Worm (Caenorhabditis elegans) whole organism, dauer: ENCODE measurements around the gene str-200.
"Not testable (repeated sequence)": the region's sequence is repeated elsewhere in the genome, so short reads cannot be mapped to it uniquely, and the experiment has no call there.

Experiments
- unc-62 ChIP-seq: sonication (generic microtip); optimal IDR thresholded peaks from 2 replicates; lab custom pipeline; 2017; ENCODE audit warnings: missing biosample characterization, missing genetic modification reagents, missing genetic modification characterization

str-200 gene

ce11 chrV:17458069-17458468 lies at the start of gene str-200:
TSS of gene str-200 (minus strand) at chrV:17458169.
- no peak for TF ChIP-seq unc-62 (GFP tag; lab: Kevin White, UChicago)

DNA sequence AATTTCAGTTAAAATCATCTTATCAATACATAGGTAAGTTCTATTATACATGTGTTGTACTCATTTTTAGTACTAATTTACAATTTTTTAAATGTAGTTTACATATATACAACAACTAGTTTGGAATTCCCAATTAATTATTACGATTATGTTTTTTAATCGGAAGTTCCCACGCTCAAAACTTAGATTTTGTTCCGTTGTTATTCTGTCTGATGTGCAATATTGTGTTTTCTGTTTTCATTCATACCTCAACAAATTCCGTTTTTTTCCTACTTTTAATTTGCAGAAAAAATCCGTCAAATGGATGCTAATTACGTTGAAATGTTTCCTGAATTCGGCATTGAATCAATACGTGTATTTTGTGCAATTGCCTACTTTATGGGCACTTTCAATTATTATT lies 48.3 kb upstream of the str-200 start, which contains the start of gene srw-31:
Gene srw-31 (plus strand): TSS at position 301 of the 400 bp plus-strand sequence.
- TF ChIP-seq unc-62 (GFP tag; lab: Kevin White, UChicago): no peak

- TF ChIP-seq unc-62 (GFP tag; lab: Kevin White, UChicago): no peak
Measured at ce11 chrV:17500055-17500454, 42.1 kb upstream of the str-200 start.

DNA sequence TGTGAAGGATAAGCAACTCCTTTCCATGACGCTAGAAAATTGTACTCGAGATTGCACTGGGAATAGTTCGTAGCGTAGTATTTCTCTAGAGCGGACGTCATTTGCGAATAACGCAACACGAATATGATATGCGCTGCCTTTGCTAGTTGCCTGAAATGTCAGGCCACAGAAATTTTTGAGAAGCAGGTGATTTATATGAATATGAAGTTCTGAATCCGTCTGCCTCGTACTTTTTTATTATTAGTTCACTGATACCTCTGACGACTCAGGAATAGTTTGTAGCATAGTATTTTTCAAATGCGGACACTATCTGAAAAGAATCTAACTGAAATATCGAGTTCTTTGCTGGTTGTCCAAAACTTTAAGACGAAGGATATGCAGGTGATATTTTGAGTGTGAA lies 38.1 kb upstream of the str-200 start, which contains the start of gene srh-118:
Gene srh-118 (minus strand): TSS at position 101 of the 400 bp plus-strand sequence.
- TF ChIP-seq unc-62 (GFP tag; lab: Kevin White, UChicago): no peak

DNA sequence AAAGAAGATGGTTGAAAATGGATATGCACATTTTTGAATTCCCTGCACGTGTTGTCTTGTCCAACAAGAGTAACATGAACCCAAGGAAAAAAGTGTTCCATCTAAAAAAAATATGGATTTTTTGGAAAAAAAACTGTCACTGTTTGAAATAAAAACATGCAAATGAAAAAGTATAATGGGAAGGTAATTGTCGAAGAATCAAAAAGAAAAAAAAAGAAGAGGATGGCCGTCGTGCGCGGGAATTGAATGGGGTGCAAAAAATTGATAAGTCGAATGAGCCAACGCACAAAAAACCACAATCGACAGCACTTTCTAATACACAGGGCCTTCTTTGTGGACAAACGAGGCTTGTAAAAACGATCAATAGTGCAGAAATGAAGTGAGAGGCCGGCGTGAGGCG lies 35.8 kb upstream of the str-200 start, which contains the start of gene fbxa-102:
Gene fbxa-102 (minus strand): TSS at position 101 of the 400 bp plus-strand sequence.
- no peak for TF ChIP-seq unc-62 (GFP tag; lab: Kevin White, UChicago)

ce11 chrV:17486034-17486433 lies 28.1 kb upstream of the str-200 start, which contains the start of gene scl-24:
TSS of gene scl-24 (plus strand) at chrV:17486334.
- no peak for TF ChIP-seq unc-62 (GFP tag; lab: Kevin White, UChicago)

DNA sequence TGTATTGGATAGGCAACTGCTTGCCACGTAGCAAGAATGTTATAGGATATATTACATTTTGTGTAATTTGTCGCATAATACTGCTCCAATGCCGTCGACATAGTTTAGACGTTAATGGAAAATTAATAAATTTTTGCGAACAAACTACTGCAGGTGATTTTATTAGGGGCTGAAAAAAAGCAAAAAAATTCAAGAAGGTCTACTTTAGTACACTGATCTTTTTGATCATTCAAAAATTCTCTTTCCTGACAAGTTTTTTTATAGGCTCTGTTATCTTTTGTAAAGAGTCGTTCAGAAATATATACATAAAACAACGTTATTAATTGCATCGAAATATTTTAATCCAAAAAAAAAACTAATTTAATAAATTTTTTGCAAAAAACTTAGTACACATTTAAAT lies 27.1 kb upstream of the str-200 start, which contains the start of gene srh-111:
Gene srh-111 (minus strand): TSS at position 101 of the 400 bp plus-strand sequence.
- TF ChIP-seq unc-62 (GFP tag; lab: Kevin White, UChicago): no peak

DNA sequence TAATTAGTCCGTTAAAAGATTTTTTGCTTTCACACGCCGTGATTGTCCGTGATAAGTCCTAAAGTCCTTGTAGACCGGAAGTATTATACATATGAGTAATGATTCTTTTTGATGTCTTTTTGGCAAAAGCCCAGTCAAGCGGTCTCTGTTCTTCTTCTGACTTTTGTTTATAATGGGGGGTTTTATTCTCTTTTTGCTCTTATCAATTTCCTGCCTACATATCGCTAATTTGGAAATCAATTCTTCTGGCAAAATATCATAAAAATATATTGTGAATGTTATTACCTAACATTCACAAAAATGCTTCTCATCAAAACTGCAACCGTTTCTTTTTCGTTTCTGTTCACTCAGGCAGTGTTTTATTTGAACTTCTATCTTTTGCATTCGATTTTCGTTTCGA lies 18.5 kb upstream of the str-200 start, which contains the start of gene srbc-61:
Gene srbc-61 (plus strand): TSS at position 301 of the 400 bp plus-strand sequence.
- no peak for TF ChIP-seq unc-62 (GFP tag; lab: Kevin White, UChicago)

DNA sequence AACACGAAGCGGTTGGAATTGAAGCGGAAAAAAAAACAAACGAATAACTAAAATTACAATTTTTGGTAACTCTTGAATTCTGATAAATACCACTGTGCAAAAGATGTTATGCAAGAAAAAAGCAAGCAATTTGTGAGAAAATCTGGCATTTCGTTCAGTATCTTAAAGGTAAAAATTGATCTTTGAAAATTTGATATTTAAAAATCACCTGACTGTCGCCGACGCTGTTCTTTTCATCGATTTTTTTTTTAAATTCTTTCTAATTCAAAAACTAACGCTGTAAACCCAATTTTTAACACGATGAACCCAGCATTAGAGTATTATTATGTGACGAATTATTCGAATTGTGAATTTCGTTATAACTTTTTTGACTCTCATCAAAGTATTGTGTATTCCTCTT lies 15.7 kb upstream of the str-200 start, which contains the start of gene srh-123:
Gene srh-123 (plus strand): TSS at position 301 of the 400 bp plus-strand sequence.
- no peak for TF ChIP-seq unc-62 (GFP tag; lab: Kevin White, UChicago)

- TF ChIP-seq unc-62 (GFP tag; lab: Kevin White, UChicago): no peak
Measured at ce11 chrV:17471564-17471963, 13.6 kb upstream of the str-200 start, which contains the start of gene srh-235. TSS of gene srh-235 (minus strand) at chrV:17471664.

DNA sequence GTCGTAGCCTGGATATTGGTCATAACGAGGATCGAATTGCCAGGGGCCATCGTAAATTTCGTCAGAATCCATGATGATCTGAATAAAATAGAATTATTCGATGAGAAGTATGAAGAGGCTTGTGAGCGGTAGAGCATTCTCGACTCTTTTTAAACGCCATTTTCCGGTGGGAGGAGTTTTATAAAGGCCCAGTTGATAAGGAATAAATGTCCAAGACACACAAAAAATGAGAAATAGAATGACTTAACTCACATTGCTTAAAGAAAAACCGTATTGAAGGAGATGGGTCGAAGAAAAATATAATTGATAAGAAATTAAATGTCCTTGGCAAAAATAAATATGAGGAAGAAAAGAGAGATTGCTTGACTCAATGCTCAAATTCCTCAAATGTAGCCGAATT lies 11.2 kb upstream of the str-200 start, which contains the start of gene F20E11.17:
Gene F20E11.17 (minus strand): TSS at position 101 of the 400 bp plus-strand sequence.
- TF ChIP-seq unc-62 (GFP tag; lab: Kevin White, UChicago): no peak

DNA sequence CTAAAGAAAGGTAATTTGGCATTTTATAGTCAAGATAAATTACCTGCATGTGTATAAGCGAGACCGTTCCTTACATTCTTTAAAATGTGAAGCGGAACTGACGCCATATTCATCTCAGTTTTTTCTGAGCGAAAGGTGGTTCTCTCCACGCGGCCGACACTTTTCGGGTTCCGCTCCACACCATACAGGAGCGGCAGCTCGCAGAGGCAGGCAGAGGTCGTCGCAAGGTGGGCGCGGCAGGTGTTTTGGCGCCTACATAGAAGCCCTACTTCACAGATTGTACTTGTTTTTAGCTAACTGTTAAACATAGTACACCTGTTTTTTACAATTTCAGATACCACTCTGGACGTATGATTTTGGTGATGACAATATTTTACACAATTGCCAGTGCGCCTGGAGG lies 9.9 kb upstream of the str-200 start:
- TF ChIP-seq unc-62 (GFP tag; lab: Kevin White, UChicago): no peak

DNA sequence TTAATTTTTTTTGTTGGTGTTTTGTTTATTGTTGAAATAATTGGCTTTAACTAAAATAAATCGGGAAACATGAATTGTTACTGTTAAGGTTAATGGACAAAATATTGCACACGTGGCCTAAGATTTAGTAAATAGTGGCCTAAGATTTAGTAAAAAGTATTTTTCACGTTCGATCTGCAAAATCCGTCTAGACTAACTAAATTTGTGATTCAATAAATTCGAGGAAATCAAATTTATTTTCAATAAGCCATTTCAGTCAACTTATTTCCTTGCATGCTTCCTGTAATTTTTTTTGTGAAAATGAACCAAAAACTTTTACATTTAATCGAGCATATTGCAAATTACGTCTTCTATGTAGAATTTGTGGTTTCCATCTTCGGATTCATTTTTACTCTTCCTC lies 8.8 kb upstream of the str-200 start, which contains the start of gene srw-72:
Gene srw-72 (plus strand): TSS at position 301 of the 400 bp plus-strand sequence.
- no peak for TF ChIP-seq unc-62 (GFP tag; lab: Kevin White, UChicago)

- TF ChIP-seq unc-62 (GFP tag; lab: Kevin White, UChicago): not testable (repeated sequence)
Measured at ce11 chrV:17464278-17464677, 6.3 kb upstream of the str-200 start, which contains the start of gene F20E11.7. TSS of gene F20E11.7 (plus strand) at chrV:17464578.

DNA sequence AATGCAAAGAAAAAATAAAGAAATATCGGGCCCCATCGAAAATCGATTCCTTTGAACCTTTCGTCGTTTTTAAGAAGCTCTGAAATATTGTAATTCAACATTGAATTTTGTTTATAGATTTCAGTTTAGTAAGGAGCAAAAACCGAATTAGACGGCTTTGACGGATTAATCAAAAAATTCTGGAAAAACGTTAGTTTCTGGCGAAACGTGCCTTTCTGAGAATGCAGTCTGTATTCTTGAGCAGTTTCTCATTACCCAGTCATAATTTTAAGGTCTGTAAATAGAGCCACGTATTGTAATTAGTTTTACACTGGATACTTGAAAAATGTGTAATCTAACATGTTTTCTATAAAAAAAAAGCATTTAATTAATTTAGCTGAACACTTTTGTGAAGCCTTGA lies 2.1 kb upstream of the str-200 start, which contains the start of gene srz-48:
Gene srz-48 (minus strand): TSS at position 101 of the 400 bp plus-strand sequence.
- no peak for TF ChIP-seq unc-62 (GFP tag; lab: Kevin White, UChicago)

ce11 chrV:17456197-17456596 lies 1.8 kb downstream of the str-200 start, which contains the start of gene srh-203:
TSS of gene srh-203 (minus strand) at chrV:17456297.
- not testable (repeated sequence) for TF ChIP-seq unc-62 (GFP tag; lab: Kevin White, UChicago)

DNA sequence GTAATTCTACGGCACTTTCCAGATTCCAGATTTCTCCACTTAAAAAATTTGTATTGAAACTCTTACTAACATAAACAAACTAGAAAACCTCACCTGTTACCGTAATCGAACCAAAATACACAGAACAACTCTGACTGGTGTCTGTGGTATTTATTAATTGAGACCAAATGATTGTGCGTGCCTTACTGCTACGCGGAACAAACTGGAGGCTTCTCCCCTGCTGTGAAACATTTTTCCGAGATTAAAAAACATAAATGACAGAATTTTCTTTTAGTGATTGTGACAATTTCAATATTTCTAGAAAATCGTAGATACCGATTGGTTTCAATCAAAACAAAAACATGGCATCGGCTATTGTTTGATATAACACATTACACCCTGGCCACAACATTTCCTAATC lies 8.1 kb downstream of the str-200 start:
- TF ChIP-seq unc-62 (GFP tag; lab: Kevin White, UChicago): no peak
